Fruit fly (Drosophila melanogaster) whole organism, embryonic: ENCODE results near the gene CG14431.

Experiments
- Ada2b ChIP-seq: fragments of 200-800 bp; sonication (Bioruptor generic); IDR thresholded peaks from 2 replicates; pipeline ENCODE4 v1.3.6; 2022; ENCODE audit warnings: missing biosample characterization, missing genetic modification characterization
- B-H1 ChIP-seq: fragments of 200-800 bp; sonication (Bioruptor generic); IDR thresholded peaks from 3 replicates; pipeline ENCODE4 v1.3.6; 2022; ENCODE audit warnings: missing biosample characterization, missing genetic modification characterization
- Bgb ChIP-seq: fragments of 200-800 bp; sonication (Bioruptor generic); IDR thresholded peaks from 2 replicates; pipeline ENCODE4 v1.3.6; 2022; ENCODE audit warnings: missing biosample characterization, missing genetic modification characterization; ENCODE audit not compliant: partially characterized antibody
- Blimp-1 ChIP-seq: fragments of 200-800 bp; sonication (Bioruptor generic); optimal IDR thresholded peaks from 3 replicates; lab custom pipeline; 2018; ENCODE audit warnings: missing biosample characterization, missing genetic modification characterization, mild to moderate bottlenecking, moderate library complexity, missing genetic modification reagents
- BtbVII ChIP-seq: fragments of 200-800 bp; sonication (Bioruptor generic); optimal IDR thresholded peaks from 3 replicates; lab custom pipeline; 2017; ENCODE audit warnings: missing biosample characterization, mild to moderate bottlenecking, missing genetic modification characterization
- CG10366 ChIP-seq: fragments of 200-800 bp; sonication (Bioruptor generic); IDR thresholded peaks from 2 replicates; pipeline ENCODE4 v1.3.6; 2022; ENCODE audit warnings: missing biosample characterization, missing genetic modification characterization
- CG11504 ChIP-seq: fragments of 200-800 bp; sonication (Bioruptor generic); optimal IDR thresholded peaks from 3 replicates; lab custom pipeline; 2019; ENCODE audit warnings: missing biosample characterization, mild to moderate bottlenecking, missing genetic modification characterization, moderate library complexity
- CG1233 ChIP-seq: fragments of 200-800 bp; sonication (Bioruptor generic); optimal IDR thresholded peaks from 4 replicates; lab custom pipeline; 2018; ENCODE audit warnings: missing biosample characterization, mild to moderate bottlenecking, missing genetic modification characterization
- CG12659 ChIP-seq: fragments of 200-800 bp; sonication (Bioruptor generic); optimal IDR thresholded peaks from 3 replicates; lab custom pipeline; 2017; ENCODE audit warnings: mild to moderate bottlenecking, missing biosample characterization, missing genetic modification reagents, missing genetic modification characterization
- CG12769 ChIP-seq: fragments of 200-800 bp; sonication (Bioruptor generic); optimal IDR thresholded peaks from 2 replicates; lab custom pipeline; 2019; ENCODE audit warnings: missing biosample characterization, mild to moderate bottlenecking, missing genetic modification characterization, moderate library complexity
- CG13894 ChIP-seq: fragments of 200-800 bp; sonication (Bioruptor generic); optimal IDR thresholded peaks from 3 replicates; lab custom pipeline; 2018; ENCODE audit warnings: missing biosample characterization, mild to moderate bottlenecking, missing genetic modification characterization, moderate library complexity
- CG16863 ChIP-seq: fragments of 200-800 bp; sonication (Bioruptor generic); optimal IDR thresholded peaks from 3 replicates; lab custom pipeline; 2016; ENCODE audit warnings: missing biosample characterization, missing genetic modification characterization
- CG18476 ChIP-seq: fragments of 200-800 bp; sonication (Bioruptor generic); optimal IDR thresholded peaks from 2 replicates; lab custom pipeline; 2016; ENCODE audit warnings: missing biosample characterization, mild to moderate bottlenecking, missing genetic modification characterization
- CG2116 ChIP-seq: fragments of 200-800 bp; sonication (Bioruptor generic); optimal IDR thresholded peaks from 3 replicates; lab custom pipeline; 2018; ENCODE audit warnings: missing biosample characterization, mild to moderate bottlenecking, missing genetic modification characterization
- CG3995 ChIP-seq: fragments of 200-800 bp; sonication (Bioruptor generic); optimal IDR thresholded peaks from 3 replicates; lab custom pipeline; 2016; ENCODE audit warnings: missing biosample characterization, missing genetic modification characterization
- CG4707 ChIP-seq: fragments of 200-800 bp; sonication (Bioruptor generic); optimal IDR thresholded peaks from 2 replicates; lab custom pipeline; 2018; ENCODE audit warnings: missing biosample characterization, mild to moderate bottlenecking, missing genetic modification characterization, moderate library complexity
- CG4730 ChIP-seq: fragments of 200-800 bp; sonication (Bioruptor generic); IDR thresholded peaks from 2 replicates; pipeline ENCODE4 v1.3.6; 2022; ENCODE audit warnings: missing biosample characterization, missing genetic modification characterization
- CG6683 ChIP-seq: fragments of 200-800 bp; sonication (Bioruptor generic); optimal IDR thresholded peaks from 2 replicates; lab custom pipeline; 2017; ENCODE audit warnings: missing biosample characterization, mild to moderate bottlenecking, missing genetic modification characterization, missing genetic modification reagents
- CG6765 ChIP-seq: fragments of 200-800 bp; sonication (Bioruptor generic); optimal IDR thresholded peaks from 3 replicates; lab custom pipeline; 2017; ENCODE audit warnings: missing biosample characterization, mild to moderate bottlenecking, missing genetic modification characterization
- CG8924 ChIP-seq: fragments of 200-800 bp; optimal IDR thresholded peaks from 3 replicates; lab custom pipeline; 2019; ENCODE audit warnings: missing biosample characterization, mild to moderate bottlenecking, missing genetic modification characterization, moderate library complexity
- CG9817 ChIP-seq: fragments of 200-800 bp; sonication (Bioruptor generic); optimal IDR thresholded peaks from 2 replicates; lab custom pipeline; 2018; ENCODE audit warnings: missing biosample characterization, mild to moderate bottlenecking, missing genetic modification characterization, moderate library complexity
- Dfd ChIP-seq, 2 experiments: fragments of >200 bp; optimal IDR thresholded peaks; 2 replicates each; lab custom pipeline; 2017; ENCODE audit warnings: missing biosample characterization in 2 of 2, missing genetic modification characterization in 2 of 2
- Dip3 ChIP-seq: fragments of 200-800 bp; sonication (Bioruptor generic); optimal IDR thresholded peaks from 3 replicates; lab custom pipeline; 2016; ENCODE audit warnings: missing biosample characterization, missing genetic modification characterization
- Dll ChIP-seq: fragments of 200-800 bp; sonication (Bioruptor generic); IDR thresholded peaks from 4 replicates; pipeline ENCODE4 v1.3.6; 2022; ENCODE audit warnings: missing biosample characterization, missing genetic modification characterization; ENCODE audit not compliant: partially characterized antibody
- Doc3 ChIP-seq: fragments of 200-800 bp; sonication (Bioruptor generic); IDR thresholded peaks from 3 replicates; pipeline ENCODE4 v1.3.6; 2022; ENCODE audit warnings: missing biosample characterization, missing genetic modification characterization; ENCODE audit not compliant: partially characterized antibody
- Dp ChIP-seq: fragments of 200-800 bp; sonication (Bioruptor generic); optimal IDR thresholded peaks from 2 replicates; lab custom pipeline; 2018; ENCODE audit warnings: missing biosample characterization, mild to moderate bottlenecking, missing genetic modification characterization, moderate library complexity
- Fer1 ChIP-seq: fragments of 200-800 bp; sonication (Bioruptor generic); optimal IDR thresholded peaks from 2 replicates; lab custom pipeline; 2017; ENCODE audit warnings: missing biosample characterization, mild to moderate bottlenecking, missing genetic modification characterization
- H2.0 ChIP-seq: fragments of 200-800 bp; sonication (Bioruptor generic); IDR thresholded peaks from 2 replicates; pipeline ENCODE4 v1.3.6; 2022; ENCODE audit warnings: missing biosample characterization, missing genetic modification characterization
- Hr78 ChIP-seq, 2 experiments: fragments of 200-800 bp in 1 of 2; fragments of >200 bp in 1 of 2; sonication (Bioruptor generic) in 1 of 2; optimal IDR thresholded peaks; 2 replicates each; lab custom pipeline; 2017 to 2019; ENCODE audit warnings: missing biosample characterization in 2 of 2, missing genetic modification characterization in 2 of 2, mild to moderate bottlenecking in 1 of 2, moderate library complexity in 1 of 2
- NC2β ChIP-seq: fragments of 200-800 bp; sonication (Bioruptor generic); optimal IDR thresholded peaks from 2 replicates; lab custom pipeline; 2016; ENCODE audit warnings: missing biosample characterization, missing genetic modification characterization
- Optix ChIP-seq: fragments of 200-800 bp; sonication (Bioruptor generic); IDR thresholded peaks from 3 replicates; pipeline ENCODE4 v1.3.6; 2022; ENCODE audit warnings: missing biosample characterization, missing genetic modification characterization
- ap ChIP-seq: fragments of 200-800 bp; sonication (Bioruptor generic); IDR thresholded peaks from 2 replicates; pipeline ENCODE4 v1.3.6; 2022; ENCODE audit warnings: missing biosample characterization, missing genetic modification characterization
- az2 ChIP-seq: fragments of 200-800 bp; sonication (Bioruptor generic); optimal IDR thresholded peaks from 3 replicates; lab custom pipeline; 2016; ENCODE audit warnings: missing biosample characterization, missing genetic modification characterization
- bbx ChIP-seq: fragments of 200-800 bp; sonication (Bioruptor generic); IDR thresholded peaks from 2 replicates; pipeline ENCODE4 v1.3.6; 2022; ENCODE audit warnings: missing biosample characterization, missing genetic modification characterization; ENCODE audit not compliant: partially characterized antibody
- bigmax ChIP-seq: fragments of 200-800 bp; sonication (Bioruptor generic); optimal IDR thresholded peaks from 2 replicates; lab custom pipeline; 2018; ENCODE audit warnings: missing biosample characterization, mild to moderate bottlenecking, missing genetic modification characterization
- croc ChIP-seq: fragments of 200-800 bp; sonication (Bioruptor generic); conservative IDR thresholded peaks from 3 replicates; pipeline ENCODE4 v1.3.6; 2022; ENCODE audit warnings: missing biosample characterization, missing genetic modification characterization
- da ChIP-seq: fragments of 200-800 bp; sonication (Bioruptor generic); optimal IDR thresholded peaks from 2 replicates; lab custom pipeline; 2016; ENCODE audit warnings: missing biosample characterization, missing genetic modification characterization
- disco-r ChIP-seq: fragments of 200-800 bp; sonication (Bioruptor generic); optimal IDR thresholded peaks from 2 replicates; lab custom pipeline; 2016; ENCODE audit warnings: missing biosample characterization, missing genetic modification characterization
- ftz-f1 ChIP-seq: fragments of 200-800 bp; sonication (Bioruptor generic); optimal IDR thresholded peaks from 2 replicates; lab custom pipeline; 2016; ENCODE audit warnings: missing biosample characterization, missing genetic modification characterization
- gro ChIP-seq: fragments of 200-800 bp; sonication (Bioruptor generic); optimal IDR thresholded peaks from 2 replicates; lab custom pipeline; 2016; ENCODE audit warnings: missing biosample characterization, missing genetic modification characterization
- odd ChIP-seq: fragments of 200-800 bp; sonication (Bioruptor generic); optimal IDR thresholded peaks from 2 replicates; lab custom pipeline; 2017; ENCODE audit warnings: missing biosample characterization, mild to moderate bottlenecking, missing genetic modification characterization
- p53 ChIP-seq: fragments of 200-800 bp; sonication (Bioruptor generic); optimal IDR thresholded peaks from 2 replicates; lab custom pipeline; 2016; ENCODE audit warnings: missing biosample characterization, missing genetic modification characterization
- peb ChIP-seq: fragments of 200-800 bp; sonication (Bioruptor generic); IDR thresholded peaks from 2 replicates; pipeline ENCODE4 v1.3.6; 2022; ENCODE audit warnings: missing biosample characterization, missing genetic modification characterization
- pros ChIP-seq: fragments of 200-800 bp; sonication (Bioruptor generic); optimal IDR thresholded peaks from 3 replicates; lab custom pipeline; 2019; ENCODE audit warnings: missing biosample characterization, mild to moderate bottlenecking, missing genetic modification characterization, moderate library complexity
- slp2 ChIP-seq: fragments of 200-800 bp; sonication (Bioruptor generic); optimal IDR thresholded peaks from 2 replicates; lab custom pipeline; 2016; ENCODE audit warnings: missing biosample characterization, missing genetic modification characterization
- trh ChIP-seq: fragments of 200-800 bp; sonication (Bioruptor generic); optimal IDR thresholded peaks from 2 replicates; lab custom pipeline; 2016; ENCODE audit warnings: missing biosample characterization, missing genetic modification characterization
- tup ChIP-seq: fragments of 200-800 bp; sonication (Bioruptor generic); optimal IDR thresholded peaks from 2 replicates; lab custom pipeline; 2016; ENCODE audit warnings: missing biosample characterization, mild to moderate bottlenecking, missing genetic modification characterization, moderate library complexity
- unc-4 ChIP-seq: fragments of 200-800 bp; sonication (Bioruptor generic); IDR thresholded peaks from 2 replicates; pipeline ENCODE4 v1.3.6; 2022; ENCODE audit warnings: missing biosample characterization, missing genetic modification characterization; ENCODE audit not compliant: partially characterized antibody
- z ChIP-seq: fragments of 200-800 bp; sonication (Bioruptor generic); IDR thresholded peaks from 3 replicates; pipeline ENCODE4 v1.3.6; 2022; ENCODE audit warnings: missing biosample characterization, missing genetic modification characterization
- zfh1 ChIP-seq: fragments of 200-800 bp; sonication (Bioruptor generic); IDR thresholded peaks from 3 replicates; pipeline ENCODE4 v1.3.6; 2022; ENCODE audit warnings: missing biosample characterization, missing genetic modification characterization

The CG14431 gene

dm6 chrX:6993753-6994152 lies 85.7 kb downstream of the CG14431 start (continued):
- TF ChIP-seq CG10366 (GFP tag; lab: Robert Waterston, UW): peak; percentile 80
- TF ChIP-seq CG6683 (GFP tag; lab: Kevin White, UChicago): peak; percentile 8
- TF ChIP-seq Hr78 (GFP tag; optimal IDR thresholded peaks at IDR 0.05; lab: Kevin White, UChicago): no peak
- peak; percentile 63 for TF ChIP-seq H2.0
- no peak for TF ChIP-seq bigmax (GFP tag; lab: Kevin White, UChicago)
- no peak for TF ChIP-seq Dp
- peak; percentile 74 for TF ChIP-seq gro (GFP tag; lab: Kevin White, UChicago)
- TF ChIP-seq NC2β (GFP tag; lab: Kevin White, UChicago): peak; percentile 72
- TF ChIP-seq odd: peak; percentile 32
- TF ChIP-seq CG13894 (tag; lab: Kevin White, UChicago): peak; percentile 44
- TF ChIP-seq CG16863 (GFP tag; lab: Kevin White, UChicago): peak; percentile 65
- no peak for TF ChIP-seq CG4707
- peak; percentile 67 for TF ChIP-seq Ada2b (GFP tag; lab: Robert Waterston, UW)
- TF ChIP-seq CG1233 (GFP tag; lab: Kevin White, UChicago): peak; percentile 57
- TF ChIP-seq unc-4 (GFP tag; lab: Robert Waterston, UW): no peak
- TF ChIP-seq CG3995: peak; percentile 34
- TF ChIP-seq peb (GFP tag; lab: Robert Waterston, UW): peak; percentile 58
- peak; percentile 62 for TF ChIP-seq az2
- peak; percentile 65 for TF ChIP-seq CG9817 (tag; lab: Kevin White, UChicago)
- peak; percentile 52 for TF ChIP-seq CG8924 (tag; lab: Kevin White, UChicago)
- no peak for TF ChIP-seq bbx
- TF ChIP-seq Doc3: no peak
- TF ChIP-seq Optix (GFP tag; lab: Robert Waterston, UW): peak; percentile 66; the same call in 1 of the 3 replicates
- peak; percentile 74 for TF ChIP-seq CG11504 (tag; lab: Kevin White, UChicago)
- TF ChIP-seq z (GFP tag; lab: Robert Waterston, UW): peak; percentile 58; the same call in 1 of the 3 replicates
- peak; percentile 73 for TF ChIP-seq CG4730 (GFP tag; lab: Robert Waterston, UW)
- TF ChIP-seq slp2: peak; percentile 53
- TF ChIP-seq CG6765 (GFP tag; lab: Kevin White, UChicago): no peak
- TF ChIP-seq CG2116 (GFP tag; lab: Kevin White, UChicago): peak; percentile 13
- no peak for TF ChIP-seq Dll (GFP tag; lab: Robert Waterston, UW)
- peak; percentile 76 for TF ChIP-seq Dip3
- peak; percentile 0 for TF ChIP-seq tup (GFP tag; lab: Kevin White, UChicago)
- peak; percentile 85 for TF ChIP-seq zfh1 (GFP tag; lab: Robert Waterston, UW)
- no peak for TF ChIP-seq pros
- TF ChIP-seq Fer1 (GFP tag; lab: Kevin White, UChicago): peak; percentile 50
- no peak for TF ChIP-seq trh (GFP tag; lab: Kevin White, UChicago)
- peak; percentile 18 for TF ChIP-seq BtbVII
- no peak for TF ChIP-seq Bgb (GFP tag; lab: Robert Waterston, UW)
- no peak for TF ChIP-seq ftz-f1 (GFP tag; lab: Kevin White, UChicago)
- TF ChIP-seq croc: peak; percentile 47; the same call in 2 of the 3 replicates
- peak; percentile 42 for TF ChIP-seq CG18476 (GFP tag; lab: Kevin White, UChicago)
- TF ChIP-seq Blimp-1 (GFP tag; lab: Kevin White, UChicago): peak; percentile 63
- peak; percentile 67 for TF ChIP-seq CG12659 (GFP tag; lab: Kevin White, UChicago)
- TF ChIP-seq p53 (GFP tag; lab: Kevin White, UChicago): no peak
- no peak for TF ChIP-seq Dfd (GFP tag; optimal IDR thresholded peaks at IDR 0.05; lab: Kevin White, UChicago)
- TF ChIP-seq CG12769 (tag; lab: Kevin White, UChicago): peak; percentile 61
- no peak for TF ChIP-seq disco-r (GFP tag; lab: Kevin White, UChicago)
- no peak for TF ChIP-seq da (GFP tag; lab: Kevin White, UChicago)
- peak; percentile 80 for TF ChIP-seq B-H1 (GFP tag; lab: Robert Waterston, UW)
- TF ChIP-seq ap (GFP tag; lab: Robert Waterston, UW): peak; percentile 71
